Fruit fly (Drosophila melanogaster) whole organism, prepupa: ENCODE results near the gene CG2202.

ENCODE experiments used
- CG16779 ChIP-seq: fragments of 200-800 bp; sonication (Bioruptor generic); optimal IDR thresholded peaks from 3 replicates; lab custom pipeline; 2017; ENCODE audit warnings: missing biosample characterization, mild to moderate bottlenecking, missing genetic modification characterization
- CG3032 ChIP-seq: fragments of 200-800 bp; optimal IDR thresholded peaks from 2 replicates; lab custom pipeline; 2019; ENCODE audit warnings: missing biosample characterization, mild to moderate bottlenecking, missing genetic modification characterization, moderate library complexity
- CG32006 ChIP-seq: fragments of 200-800 bp; sonication (Bioruptor generic); optimal IDR thresholded peaks from 3 replicates; lab custom pipeline; 2017; ENCODE audit warnings: missing biosample characterization, mild to moderate bottlenecking, missing genetic modification characterization
- CG6163 ChIP-seq: fragments of 200-800 bp; sonication (Bioruptor generic); IDR thresholded peaks from 3 replicates; pipeline ENCODE4 v1.3.6; 2022; ENCODE audit warnings: missing biosample characterization, missing genetic modification characterization
- CG6854 ChIP-seq: fragments of 200-800 bp; sonication (Bioruptor generic); optimal IDR thresholded peaks from 2 replicates; lab custom pipeline; 2017; ENCODE audit warnings: missing biosample characterization, mild to moderate bottlenecking, missing genetic modification characterization
- CG8119 ChIP-seq: fragments of 200-800 bp; sonication (Bioruptor generic); IDR thresholded peaks from 3 replicates; pipeline ENCODE4 v1.3.6; 2022; ENCODE audit warnings: missing biosample characterization, missing genetic modification characterization
- CG8319 ChIP-seq: fragments of 200-800 bp; sonication (Bioruptor generic); optimal IDR thresholded peaks from 3 replicates; lab custom pipeline; 2016; ENCODE audit warnings: missing biosample characterization, missing genetic modification characterization
- CG8632 ChIP-seq: fragments of 200-800 bp; sonication (Bioruptor generic); optimal IDR thresholded peaks from 3 replicates; lab custom pipeline; 2016; ENCODE audit warnings: missing biosample characterization, missing genetic modification characterization
- CG9139 ChIP-seq: fragments of 200-800 bp; sonication (Bioruptor generic); optimal IDR thresholded peaks from 3 replicates; lab custom pipeline; 2017; ENCODE audit warnings: missing biosample characterization, mild to moderate bottlenecking, missing genetic modification characterization
- Eip75B ChIP-seq: fragments of 200-800 bp; sonication (Bioruptor generic); optimal IDR thresholded peaks from 3 replicates; lab custom pipeline; 2016; ENCODE audit warnings: missing biosample characterization, missing genetic modification characterization
- Eip78C ChIP-seq: fragments of 200-800 bp; sonication (Bioruptor generic); peaks from one replicate; lab custom pipeline; 2016; ENCODE audit warnings: missing biosample characterization, missing genetic modification characterization
- Ets96B ChIP-seq: fragments of 200-800 bp; optimal IDR thresholded peaks from 2 replicates; lab custom pipeline; 2019; ENCODE audit warnings: missing biosample characterization, mild to moderate bottlenecking, missing genetic modification characterization, moderate library complexity
- Hr4 ChIP-seq: fragments of 200-800 bp; sonication (Bioruptor generic); optimal IDR thresholded peaks from 3 replicates; lab custom pipeline; 2016; ENCODE audit warnings: missing biosample characterization, missing genetic modification characterization
- Lpt ChIP-seq: fragments of 200-800 bp; sonication (Bioruptor generic); optimal IDR thresholded peaks from 3 replicates; lab custom pipeline; 2016; ENCODE audit warnings: missing biosample characterization, missing genetic modification characterization
- Met ChIP-seq: fragments of 200-800 bp; sonication (Bioruptor generic); optimal IDR thresholded peaks from 3 replicates; lab custom pipeline; 2016; ENCODE audit warnings: missing biosample characterization, missing genetic modification characterization
- OdsH ChIP-seq: fragments of 200-800 bp; sonication (Bioruptor generic); optimal IDR thresholded peaks from 3 replicates; lab custom pipeline; 2016; ENCODE audit warnings: missing biosample characterization, missing genetic modification characterization
- Smox ChIP-seq: fragments of 200-800 bp; sonication (Bioruptor generic); optimal IDR thresholded peaks from 3 replicates; lab custom pipeline; 2016; ENCODE audit warnings: missing biosample characterization, missing genetic modification characterization
- acj6 ChIP-seq: fragments of 200-800 bp; sonication (Bioruptor generic); optimal IDR thresholded peaks from 3 replicates; lab custom pipeline; 2016; ENCODE audit warnings: missing biosample characterization, missing genetic modification characterization
- esn ChIP-seq: fragments of 200-800 bp; sonication (Bioruptor generic); optimal IDR thresholded peaks from 2 replicates; lab custom pipeline; 2016; ENCODE audit warnings: missing biosample characterization, mild to moderate bottlenecking, missing genetic modification characterization, moderate library complexity
- fd85E ChIP-seq: fragments of 200-800 bp; sonication (Bioruptor generic); optimal IDR thresholded peaks from 3 replicates; lab custom pipeline; 2016; ENCODE audit warnings: missing biosample characterization, missing genetic modification characterization
- fkh ChIP-seq: fragments of 200-800 bp; sonication (Bioruptor generic); optimal IDR thresholded peaks from 3 replicates; lab custom pipeline; 2017; ENCODE audit warnings: missing biosample characterization, mild to moderate bottlenecking, missing genetic modification characterization, moderate library complexity
- lz ChIP-seq: fragments of 200-800 bp; sonication (Bioruptor generic); optimal IDR thresholded peaks from 3 replicates; lab custom pipeline; 2016; ENCODE audit warnings: missing biosample characterization, missing genetic modification characterization
- net ChIP-seq: fragments of 200-800 bp; sonication (Bioruptor generic); optimal IDR thresholded peaks from 3 replicates; lab custom pipeline; 2016; ENCODE audit warnings: missing biosample characterization, missing genetic modification characterization
- pdm3 ChIP-seq: fragments of 200-800 bp; sonication (Bioruptor generic); optimal IDR thresholded peaks from 3 replicates; lab custom pipeline; 2016; ENCODE audit warnings: missing biosample characterization, missing genetic modification characterization
- salr ChIP-seq, 2 experiments: fragments of 200-800 bp; sonication (Bioruptor generic); optimal IDR thresholded peaks; 3 replicates each; lab custom pipeline; 2016 to 2018; ENCODE audit warnings: missing biosample characterization in 2 of 2, missing genetic modification characterization in 2 of 2, mild to moderate bottlenecking in 1 of 2
- ss ChIP-seq, 2 experiments: fragments of 200-800 bp; sonication (Bioruptor generic); optimal IDR thresholded peaks; 2 replicates in 1 of 2; 3 replicates in 1 of 2; lab custom pipeline; 2017 to 2018; ENCODE audit warnings: mild to moderate bottlenecking in 2 of 2, missing biosample characterization in 2 of 2, missing genetic modification characterization in 2 of 2, moderate library complexity in 1 of 2
- svp ChIP-seq: fragments of 200-800 bp; sonication (Bioruptor generic); peaks from one replicate; lab custom pipeline; 2016; ENCODE audit warnings: missing biosample characterization, missing genetic modification characterization
- topi ChIP-seq: fragments of 200-800 bp; sonication (Bioruptor generic); optimal IDR thresholded peaks from 3 replicates; lab custom pipeline; 2016; ENCODE audit warnings: missing biosample characterization, missing genetic modification characterization
- vri ChIP-seq: fragments of 200-800 bp; sonication (Bioruptor generic); optimal IDR thresholded peaks from 3 replicates; lab custom pipeline; 2016; ENCODE audit warnings: missing biosample characterization, mild to moderate bottlenecking, missing genetic modification characterization

CG2202 gene

dm6 chrX:10835631-10836030, 12.9 kb upstream of the CG2202 start:
- no peak for TF ChIP-seq CG9139 (GFP tag; lab: Kevin White, UChicago)
- TF ChIP-seq CG6163 (GFP tag; lab: Robert Waterston, UW) = no peak
- no peak for TF ChIP-seq net
- no peak for TF ChIP-seq CG16779 (tag; lab: Kevin White, UChicago)
- TF ChIP-seq CG6854 (GFP tag; lab: Kevin White, UChicago) = no peak
- TF ChIP-seq ss (GFP tag; optimal IDR thresholded peaks at IDR 0.05; lab: Kevin White, UChicago) = no peak
- TF ChIP-seq Smox (GFP tag; lab: Kevin White, UChicago) = no peak
- TF ChIP-seq CG8632 (GFP tag; lab: Kevin White, UChicago) = no peak
- TF ChIP-seq CG8119 (GFP tag; lab: Robert Waterston, UW) = no peak
- no peak for TF ChIP-seq Hr4 (GFP tag; lab: Kevin White, UChicago)
- no peak for TF ChIP-seq CG8319
- TF ChIP-seq acj6 (GFP tag; lab: Kevin White, UChicago) = no peak
- TF ChIP-seq lz (GFP tag; lab: Kevin White, UChicago) = no peak
- TF ChIP-seq Ets96B (tag; lab: Kevin White, UChicago) = no peak
- TF ChIP-seq CG3032 (tag; lab: Kevin White, UChicago) = no peak
- TF ChIP-seq salr (GFP tag; optimal IDR thresholded peaks at IDR 0.05; lab: Kevin White, UChicago) = no peak
- TF ChIP-seq, all 60 proteins: peak for 0

dm6 chrX:10838962-10839361, 9.6 kb upstream of the CG2202 start, which contains the start of gene CG15210:
TSS of gene CG15210 (plus strand) at chrX:10839230.
- TF ChIP-seq svp = peak; percentile 53
- TF ChIP-seq fkh (GFP tag; lab: Kevin White, UChicago) = peak; percentile 27
- peak; percentile 29 for TF ChIP-seq Eip78C (GFP tag; lab: Kevin White, UChicago)
- TF ChIP-seq OdsH (GFP tag; lab: Kevin White, UChicago) = no peak

dm6 chrX:10840892-10841564, 7.5 kb upstream of the CG2202 start:
- peak; percentile 26 for TF ChIP-seq svp
- TF ChIP-seq fkh (GFP tag; lab: Kevin White, UChicago) = peak; percentile 42
- no peak for TF ChIP-seq Met (GFP tag; lab: Kevin White, UChicago)

dm6 chrX:10841717-10842255, 6.8 kb upstream of the CG2202 start, which contains the start of gene CG15209:
TSS of gene CG15209 (plus strand) at chrX:10842205.
- TF ChIP-seq vri = no peak
- TF ChIP-seq lz (GFP tag; lab: Kevin White, UChicago) = peak; percentile 0
- TF ChIP-seq fd85E (GFP tag; lab: Kevin White, UChicago) = no peak
- TF ChIP-seq topi = peak; percentile 16
- no peak for TF ChIP-seq esn (GFP tag; lab: Kevin White, UChicago)
- TF ChIP-seq Lpt (GFP tag; lab: Kevin White, UChicago) = no peak
- peak; percentile 30 for TF ChIP-seq CG32006 (GFP tag; lab: Kevin White, UChicago)
- TF ChIP-seq svp = peak; percentile 73
- TF ChIP-seq ss (GFP tag; optimal IDR thresholded peaks at IDR 0.05; lab: Kevin White, UChicago) = peak in 1 of 2 experiments; percentile 5
- peak; percentile 51 for TF ChIP-seq Eip78C (GFP tag; lab: Kevin White, UChicago)
- TF ChIP-seq, all 60 proteins: peak for 6

- no peak for TF ChIP-seq CG16779 (tag; lab: Kevin White, UChicago)
These were observed 3.8 kb upstream of the CG2202 start, which contains the start of gene CG32669 for dm6 chrX:10844807-10845206. TSS of gene CG32669 (minus strand) at chrX:10845081.

- TF ChIP-seq pdm3 (GFP tag; lab: Kevin White, UChicago) (no peak), Eip75B (GFP tag; lab: Kevin White, UChicago) (no peak), vri (no peak), CG8632 (GFP tag; lab: Kevin White, UChicago) (no peak)
These were observed 3.3 kb upstream of the CG2202 start for dm6 chrX:10845256-10845655.
